Worm (Caenorhabditis elegans) whole organism, L3 larva: ENCODE measurements around the gene ceh-79.

ENCODE experiments used
- ceh-16 ChIP-seq: sonication (generic microtip); optimal IDR thresholded peaks from 2 replicates; lab custom pipeline; 2017; ENCODE audit warnings: missing biosample characterization, missing genetic modification characterization
- elt-3 ChIP-seq, 3 experiments: fragments of 150-350 bp in 1 of 3; sonication (generic microtip) in 2 of 3; optimal IDR thresholded peaks; 2 replicates in 2 of 3; 4 replicates in 1 of 3; lab custom pipeline; 2014 to 2017; ENCODE audit warnings: missing biosample characterization in 3 of 3, missing genetic modification characterization in 3 of 3
- mdl-1 ChIP-seq: fragments of 150-350 bp; optimal IDR thresholded peaks from 2 replicates; lab custom pipeline; 2014; ENCODE audit warnings: missing biosample characterization, missing genetic modification characterization
- nhr-12 ChIP-seq: fragments of 150-350 bp; optimal IDR thresholded peaks from 2 replicates; lab custom pipeline; 2014; ENCODE audit warnings: missing biosample characterization, missing genetic modification characterization
- nhr-237 ChIP-seq: fragments of 150-350 bp; optimal IDR thresholded peaks from 2 replicates; lab custom pipeline; 2014; ENCODE audit warnings: missing biosample characterization, missing genetic modification characterization
- snpc-4 ChIP-seq: fragments of 150-350 bp; optimal IDR thresholded peaks from 2 replicates; lab custom pipeline; 2014; ENCODE audit warnings: missing biosample characterization, missing genetic modification characterization
- unc-39 ChIP-seq: sonication (generic microtip); optimal IDR thresholded peaks from 4 replicates; lab custom pipeline; 2017; ENCODE audit warnings: missing biosample characterization, missing genetic modification characterization

DNA sequence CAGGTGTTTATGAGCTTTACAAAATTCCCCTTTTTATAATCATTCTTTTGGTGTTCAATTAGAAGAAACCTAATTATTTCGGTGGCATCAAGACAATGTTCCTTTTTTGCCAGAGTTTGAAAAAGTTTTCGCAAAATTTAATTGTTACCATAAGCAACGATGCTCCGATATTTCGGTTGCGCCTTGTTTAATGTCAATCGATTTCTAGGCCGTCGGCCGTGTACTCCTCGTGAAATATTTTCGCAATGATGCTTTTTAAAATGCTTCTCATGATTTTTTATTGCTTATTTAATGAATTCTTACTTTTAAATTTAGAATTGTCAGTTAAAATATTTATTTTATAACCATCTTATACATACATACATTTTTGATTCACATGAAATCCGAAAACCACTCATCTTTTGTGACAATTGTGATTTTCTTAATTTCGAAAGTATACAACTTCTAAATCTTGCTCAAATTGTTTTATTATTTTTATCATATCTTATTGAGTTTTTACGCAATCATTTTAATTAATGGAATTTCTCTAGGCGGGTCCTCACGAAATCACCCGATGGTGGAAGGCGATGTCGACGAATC is 11.5 kb downstream of the ceh-79 start, which contains the start of gene C50B6.3:
- TF ChIP-seq mdl-1 (no peak), snpc-4 (tag; lab: Kevin White, UChicago) (no peak), elt-3 (tag; optimal IDR thresholded peaks at IDR 0.05; lab: Kevin White, UChicago) (no peak), unc-39 (no peak), ceh-16 (tag; lab: Kevin White, UChicago) (no peak), nhr-237 (tag; lab: Kevin White, UChicago) (no peak), nhr-12 (tag; lab: Kevin White, UChicago) (no peak)
